Worm (Caenorhabditis elegans) whole organism, L1 larva: ENCODE results near the gene C56G2.4.

ENCODE experiments used
- C16A3.4 ChIP-seq: fragments of 150-350 bp; optimal IDR thresholded peaks from 2 replicates; lab custom pipeline; 2014; ENCODE audit warnings: missing biosample characterization, missing genetic modification characterization
- Y116A8C.19 ChIP-seq: sonication (generic microtip); optimal IDR thresholded peaks from 2 replicates; lab custom pipeline; 2016; ENCODE audit warnings: missing compliant biosample characterization, missing genetic modification characterization, borderline replicate concordance
- aha-1 ChIP-seq: fragments of 150-350 bp; optimal IDR thresholded peaks from 2 replicates; lab custom pipeline; 2014; ENCODE audit warnings: missing biosample characterization, missing genetic modification characterization
- ama-1 ChIP-seq: fragments of 150-350 bp; optimal IDR thresholded peaks from 2 replicates; lab custom pipeline; 2014
- blmp-1 ChIP-seq: fragments of 150-350 bp; optimal IDR thresholded peaks from 2 replicates; lab custom pipeline; 2014; ENCODE audit warnings: missing biosample characterization, missing genetic modification characterization
- ceh-63 ChIP-seq: fragments of 200-800 bp; sonication (Bioruptor generic); optimal IDR thresholded peaks from 2 replicates; lab custom pipeline; 2018; ENCODE audit warnings: mild to moderate bottlenecking, missing genetic modification characterization, missing compliant biosample characterization
- ceh-90 ChIP-seq: sonication (generic microtip); optimal IDR thresholded peaks from 2 replicates; lab custom pipeline; 2016; ENCODE audit warnings: missing genetic modification characterization, missing compliant biosample characterization
- ces-1 ChIP-seq: fragments of 150-350 bp; optimal IDR thresholded peaks from 2 replicates; lab custom pipeline; 2014; ENCODE audit warnings: missing biosample characterization, missing genetic modification reagents, missing genetic modification characterization
- dpl-1 ChIP-seq, 3 experiments: fragments of 150-350 bp in 2 of 3; sonication (generic microtip) in 1 of 3; optimal IDR thresholded peaks; 2 replicates each; lab custom pipeline; 2014 to 2017; ENCODE audit warnings: missing biosample characterization in 3 of 3, missing genetic modification characterization in 3 of 3, missing genetic modification reagents in 3 of 3
- dsc-1 ChIP-seq: sonication (generic microtip); optimal IDR thresholded peaks from 2 replicates; lab custom pipeline; 2016; ENCODE audit warnings: mild to moderate bottlenecking, missing genetic modification characterization, missing compliant biosample characterization
- efl-1 ChIP-seq, 4 experiments: fragments of 150-350 bp; optimal IDR thresholded peaks in 3 of 4; peaks in 1 of 4; 1 replicate in 1 of 4; 2 replicates in 3 of 4; lab custom pipeline; 2014; ENCODE audit warnings: missing biosample characterization in 2 of 4, missing genetic modification characterization in 2 of 4, missing genetic modification reagents in 2 of 4
- efl-3 ChIP-seq: fragments of 200-800 bp; sonication (Bioruptor generic); optimal IDR thresholded peaks from 2 replicates; lab custom pipeline; 2018; ENCODE audit warnings: mild to moderate bottlenecking, missing genetic modification characterization, missing compliant biosample characterization
- egl-13 ChIP-seq: sonication (generic microtip); optimal IDR thresholded peaks from 2 replicates; lab custom pipeline; 2016; ENCODE audit warnings: missing genotype, missing genetic modification reagents, missing genetic modification characterization, missing compliant biosample characterization
- egl-27 ChIP-seq, 2 experiments: fragments of 150-350 bp in 1 of 2; sonication (generic microtip); optimal IDR thresholded peaks; 3 replicates each; lab custom pipeline; 2017 to 2018; ENCODE audit warnings: missing biosample characterization in 2 of 2, missing genetic modification characterization in 2 of 2, missing genetic modification reagents in 2 of 2
- elt-2 ChIP-seq: sonication (generic microtip); optimal IDR thresholded peaks from 2 replicates; lab custom pipeline; 2016; ENCODE audit warnings: missing genetic modification characterization, mild to moderate bottlenecking, inconsistent platforms, missing compliant biosample characterization, missing genetic modification reagents
- elt-3 ChIP-seq, 6 experiments: fragments of 150-350 bp in 1 of 6; sonication (generic microtip); optimal IDR thresholded peaks; 2 replicates each; lab custom pipeline; 2017 to 2018; ENCODE audit warnings: missing biosample characterization in 6 of 6, missing genetic modification characterization in 6 of 6, inconsistent platforms in 1 of 6
- fkh-8 ChIP-seq: sonication (generic microtip); optimal IDR thresholded peaks from 2 replicates; lab custom pipeline; 2016; ENCODE audit warnings: mild to moderate bottlenecking, missing genetic modification characterization, missing compliant biosample characterization
- fos-1 ChIP-seq: fragments of 150-350 bp; optimal IDR thresholded peaks from 2 replicates; lab custom pipeline; 2014; ENCODE audit warnings: missing biosample characterization, missing genetic modification characterization
- grh-1 ChIP-seq: fragments of 200-800 bp; sonication (Bioruptor generic); IDR thresholded peaks from 2 replicates; pipeline ENCODE4 v1.3.6; 2022; ENCODE audit warnings: missing genetic modification reagents, missing genetic modification characterization, missing compliant biosample characterization
- lin-13 ChIP-seq: fragments of 150-350 bp; optimal IDR thresholded peaks from 2 replicates; lab custom pipeline; 2014; ENCODE audit warnings: missing biosample characterization, missing genetic modification reagents, missing genetic modification characterization
- lin-14 ChIP-seq: fragments of 200-800 bp; sonication (Bioruptor generic); optimal IDR thresholded peaks from 2 replicates; lab custom pipeline; 2018; ENCODE audit warnings: mild to moderate bottlenecking, missing genetic modification characterization, moderate library complexity, missing compliant biosample characterization
- lsy-2 ChIP-seq, 2 experiments: fragments of 150-350 bp; optimal IDR thresholded peaks; 2 replicates each; lab custom pipeline; 2014; ENCODE audit warnings: missing biosample characterization in 2 of 2, missing genetic modification characterization in 2 of 2
- mab-9 ChIP-seq: fragments of 200-800 bp; sonication (Bioruptor generic); IDR thresholded peaks from 2 replicates; pipeline ENCODE4 v1.3.6; 2022; ENCODE audit warnings: missing genetic modification reagents, missing genetic modification characterization, missing compliant biosample characterization
- mef-2 ChIP-seq: fragments of 150-350 bp; optimal IDR thresholded peaks from 2 replicates; lab custom pipeline; 2014; ENCODE audit warnings: missing biosample characterization, missing genetic modification characterization
- nhr-19 ChIP-seq: fragments of 200-800 bp; sonication (Bioruptor generic); conservative IDR thresholded peaks from 2 replicates; pipeline ENCODE4 v1.3.6; 2022; ENCODE audit warnings: missing genetic modification characterization, missing compliant biosample characterization
- nhr-28 ChIP-seq: fragments of 150-350 bp; optimal IDR thresholded peaks from 2 replicates; lab custom pipeline; 2014; ENCODE audit warnings: missing biosample characterization, missing genetic modification characterization
- nhr-71 ChIP-seq: sonication (generic microtip); optimal IDR thresholded peaks from 2 replicates; lab custom pipeline; 2016; ENCODE audit warnings: mild to moderate bottlenecking, missing genetic modification characterization, moderate library complexity, missing compliant biosample characterization
- nhr-84 ChIP-seq: sonication (generic microtip); optimal IDR thresholded peaks from 2 replicates; lab custom pipeline; 2017; ENCODE audit warnings: missing biosample characterization, missing genetic modification characterization
- nhr-90 ChIP-seq: sonication (generic microtip); optimal IDR thresholded peaks from 2 replicates; lab custom pipeline; 2016; ENCODE audit warnings: mild to moderate bottlenecking, missing genetic modification characterization, missing compliant biosample characterization; ENCODE audit not compliant: poor library complexity
- pax-3 ChIP-seq: fragments of 200-800 bp; sonication (Bioruptor generic); optimal IDR thresholded peaks from 2 replicates; lab custom pipeline; 2018; ENCODE audit warnings: mild to moderate bottlenecking, missing genetic modification characterization, moderate library complexity, missing compliant biosample characterization
- pqm-1 ChIP-seq: sonication (generic microtip); optimal IDR thresholded peaks from 3 replicates; lab custom pipeline; 2017; ENCODE audit warnings: missing biosample characterization, missing genetic modification characterization
- snpc-4 ChIP-seq: fragments of 150-350 bp; optimal IDR thresholded peaks from 2 replicates; lab custom pipeline; 2014; ENCODE audit warnings: missing biosample characterization, missing genetic modification characterization
- sup-37 ChIP-seq: fragments of 200-800 bp; sonication (Bioruptor generic); optimal IDR thresholded peaks from 2 replicates; lab custom pipeline; 2018; ENCODE audit warnings: mild to moderate bottlenecking, missing genetic modification characterization, missing compliant biosample characterization
- swsn-7 ChIP-seq: sonication (generic microtip); optimal IDR thresholded peaks from 2 replicates; lab custom pipeline; 2016; ENCODE audit warnings: missing genetic modification characterization, missing compliant biosample characterization
- tbx-2 ChIP-seq: sonication (generic microtip); optimal IDR thresholded peaks from 2 replicates; lab custom pipeline; 2016; ENCODE audit warnings: missing genetic modification characterization, missing compliant biosample characterization
- unc-130 ChIP-seq: fragments of 150-350 bp; optimal IDR thresholded peaks from 2 replicates; lab custom pipeline; 2017; ENCODE audit warnings: missing biosample characterization, missing genetic modification characterization, inconsistent platforms
- unc-30 ChIP-seq: sonication (generic microtip); optimal IDR thresholded peaks from 2 replicates; lab custom pipeline; 2017; ENCODE audit warnings: missing biosample characterization, missing genetic modification characterization
- unc-86 ChIP-seq: sonication (generic microtip); optimal IDR thresholded peaks from 2 replicates; lab custom pipeline; 2016; ENCODE audit warnings: missing genetic modification characterization, missing compliant biosample characterization
- vab-15 ChIP-seq: sonication (generic microtip); optimal IDR thresholded peaks from 2 replicates; lab custom pipeline; 2017; ENCODE audit warnings: missing genotype, mild to moderate bottlenecking, missing genetic modification characterization, missing compliant biosample characterization
- zag-1 ChIP-seq: fragments of 150-350 bp; optimal IDR thresholded peaks from 2 replicates; lab custom pipeline; 2014; ENCODE audit warnings: missing biosample characterization, missing genetic modification characterization

C56G2.4 gene

ce11 chrIII:6290469-6291182 lies 40.9 kb upstream of the C56G2.4 start:
- TF ChIP-seq blmp-1 = no peak
- peak; percentile 3 for TF ChIP-seq fos-1 (tag; lab: Kevin White, UChicago)
- TF ChIP-seq pqm-1 (tag; lab: Kevin White, UChicago) = no peak
- peak; percentile 34 for TF ChIP-seq elt-2 (tag; lab: Kevin White, UChicago)
- no peak for TF ChIP-seq swsn-7 (tag; lab: Kevin White, UChicago)

- TF ChIP-seq nhr-84 (tag; lab: Kevin White, UChicago) = no peak
- TF ChIP-seq vab-15 (tag; lab: Kevin White, UChicago) = no peak
- no peak for TF ChIP-seq egl-13 (tag; lab: Kevin White, UChicago)
- no peak for TF ChIP-seq lin-13 (GFP tag; lab: Kevin White, UChicago)
- TF ChIP-seq ces-1 = no peak
- no peak for TF ChIP-seq elt-3 (tag; optimal IDR thresholded peaks at IDR 0.05; lab: Kevin White, UChicago)
- no peak for TF ChIP-seq zag-1
- no peak for TF ChIP-seq nhr-71 (tag; lab: Kevin White, UChicago)
- no peak for TF ChIP-seq mab-9 (GFP tag; lab: Robert Waterston, UW)
- TF ChIP-seq aha-1 (tag; lab: Kevin White, UChicago) = no peak
- no peak for TF ChIP-seq unc-130
- no peak for TF ChIP-seq fos-1 (tag; lab: Kevin White, UChicago)
- TF ChIP-seq ceh-90 = no peak
- TF ChIP-seq grh-1 (GFP tag; lab: Robert Waterston, UW) = no peak
- no peak for TF ChIP-seq fkh-8
- TF ChIP-seq Y116A8C.19 (tag; lab: Kevin White, UChicago) = no peak
Measured at ce11 chrIII:6295972-6296700, 35.4 kb upstream of the C56G2.4 start, which contains the start of gene F47D12.7. TSS of gene F47D12.7 (minus strand) at chrIII:6296022.

- TF ChIP-seq nhr-19 (GFP tag; lab: Robert Waterston, UW) (no peak), lin-14 (GFP tag; lab: Kevin White, UChicago) (peak; percentile 45), ceh-90 (no peak), ama-1 (lab: Kevin White, UChicago) (no peak), mab-9 (GFP tag; lab: Robert Waterston, UW) (no peak), fos-1 (tag; lab: Kevin White, UChicago) (no peak)
- TF ChIP-seq, all 84 proteins: peak for 1
Measured at ce11 chrIII:6297599-6297998, 33.9 kb upstream of the C56G2.4 start.

DNA sequence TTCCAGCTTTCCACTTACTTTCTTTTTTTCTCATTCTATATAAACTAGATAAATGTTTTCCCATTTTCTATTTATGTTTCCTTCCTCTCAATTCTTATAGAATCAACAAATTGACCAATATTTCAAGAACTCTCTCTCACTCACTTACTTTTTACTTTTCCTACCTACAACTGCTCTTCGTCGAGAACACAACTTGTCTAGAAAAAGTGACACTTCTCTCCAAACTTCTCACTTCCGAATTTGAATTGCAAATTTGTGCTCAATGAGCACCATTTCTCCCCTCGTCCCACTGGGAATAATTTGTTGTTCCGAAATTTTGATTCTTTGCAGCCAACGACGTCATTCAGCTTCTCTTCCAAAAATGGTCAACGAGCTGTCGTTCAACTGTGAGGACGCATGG lies 33.4 kb upstream of the C56G2.4 start, which contains the start of gene F47D12.3:
F47D12.3 (plus strand) TSS at position 331 of the 400 bp plus-strand sequence.
- TF ChIP-seq unc-30 (tag; lab: Kevin White, UChicago) = no peak

DNA sequence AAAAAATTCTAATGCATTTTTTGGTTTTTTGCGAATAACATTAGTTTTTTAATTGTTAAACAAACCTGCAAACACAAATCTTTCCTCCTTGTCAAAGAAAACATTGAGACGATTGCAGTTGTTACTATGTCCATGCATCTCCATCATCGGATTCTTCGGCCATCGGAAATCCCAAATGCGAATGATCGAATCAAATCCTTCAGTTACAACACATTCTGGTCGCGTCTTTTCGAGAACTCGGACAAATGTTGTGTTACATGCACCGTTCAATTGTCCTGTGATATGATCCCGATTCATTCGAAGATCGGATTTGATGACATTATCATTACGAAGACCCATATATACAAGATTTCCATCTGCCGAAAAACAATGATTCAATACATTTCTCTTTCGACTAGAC lies 31.2 kb upstream of the C56G2.4 start:
- TF ChIP-seq C16A3.4 (tag; lab: Kevin White, UChicago) = no peak
- TF ChIP-seq efl-1 (optimal IDR thresholded peaks at IDR 0.05; lab: Kevin White, UChicago) = no peak
- peak in 1 of 2 experiments; percentile 56 for TF ChIP-seq efl-1 (GFP tag; optimal IDR thresholded peaks at IDR 0.05 in 1 of 2; lab: Kevin White, UChicago)
- TF ChIP-seq, all 84 proteins: peak for 1

DNA sequence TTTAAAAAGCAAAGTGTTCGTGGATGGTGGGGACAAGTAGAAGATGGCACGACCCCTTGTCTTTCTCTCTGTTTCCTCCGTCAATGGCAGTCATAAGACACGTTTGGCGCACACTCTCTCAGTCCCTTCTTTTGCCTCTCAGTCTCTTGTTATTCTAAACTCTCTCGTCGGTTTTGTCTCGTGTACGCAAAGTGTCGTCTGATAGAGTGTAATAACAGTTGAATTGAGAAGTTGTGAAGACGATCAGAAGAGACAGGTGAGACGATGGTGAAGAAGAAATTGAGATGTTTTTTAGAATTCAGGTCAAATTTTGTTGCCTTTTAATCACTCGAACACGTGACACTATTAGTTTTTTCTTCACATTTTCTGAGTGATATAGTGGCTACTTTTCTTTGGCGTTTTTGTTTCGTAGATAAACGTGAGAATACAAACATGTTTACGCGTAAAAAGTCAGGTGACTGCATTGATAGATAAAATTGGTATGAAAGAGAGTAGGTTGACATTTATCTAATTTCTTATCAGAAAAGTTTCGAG lies 28.4 kb upstream of the C56G2.4 start, which contains the start of gene F47D12.9:
F47D12.9 (minus strand) TSS at position 267 of the 534 bp plus-strand sequence.
- TF ChIP-seq pax-3 (tag; lab: Kevin White, UChicago) = peak; percentile 45
- TF ChIP-seq dpl-1 (GFP tag; optimal IDR thresholded peaks at IDR 0.05; lab: Kevin White, UChicago) = peak; percentile 75 to 81 (median 78)
- TF ChIP-seq nhr-90 (tag; lab: Kevin White, UChicago) = peak; percentile 76
- TF ChIP-seq lsy-2 (tag; optimal IDR thresholded peaks at IDR 0.05; lab: Kevin White, UChicago) = peak; percentile 77 to 92
- peak; percentile 75 for TF ChIP-seq unc-86 (tag; lab: Kevin White, UChicago)
- TF ChIP-seq tbx-2 (tag; lab: Kevin White, UChicago) = peak; percentile 83
- peak; percentile 15 for TF ChIP-seq sup-37 (GFP tag; lab: Kevin White, UChicago)
- peak; percentile 80 for TF ChIP-seq C16A3.4 (tag; lab: Kevin White, UChicago)
- peak; percentile 34 for TF ChIP-seq mef-2 (tag; lab: Kevin White, UChicago)
- peak in 1 of 2 experiments; percentile 43 for TF ChIP-seq egl-27 (tag; optimal IDR thresholded peaks at IDR 0.05; lab: Kevin White, UChicago)
- TF ChIP-seq dsc-1 (tag; lab: Kevin White, UChicago) = no peak
- no peak for TF ChIP-seq zag-1
- no peak for TF ChIP-seq ceh-63 (GFP tag; lab: Kevin White, UChicago)
- no peak for TF ChIP-seq snpc-4 (tag; lab: Kevin White, UChicago)
- no peak for TF ChIP-seq nhr-28 (tag; lab: Kevin White, UChicago)
- no peak for TF ChIP-seq efl-3
